Fruit fly (Drosophila melanogaster) whole organism, embryonic: ENCODE results near the gene kirre.

Experiments
- Antp ChIP-seq: fragments of 200-800 bp; sonication (Bioruptor generic); optimal IDR thresholded peaks from 3 replicates; lab custom pipeline; 2016; ENCODE audit warnings: missing biosample characterization, missing genetic modification characterization
- Atf-2 ChIP-seq: fragments of 200-800 bp; sonication (Bioruptor generic); optimal IDR thresholded peaks from 2 replicates; lab custom pipeline; 2016; ENCODE audit warnings: missing biosample characterization, missing genetic modification characterization
- Atf3 ChIP-seq: fragments of 200-800 bp; sonication (Bioruptor generic); optimal IDR thresholded peaks from 3 replicates; lab custom pipeline; 2016; ENCODE audit warnings: missing biosample characterization, missing genetic modification characterization
- Bteb2 ChIP-seq: fragments of 200-800 bp; sonication (Bioruptor generic); optimal IDR thresholded peaks from 2 replicates; lab custom pipeline; 2016; ENCODE audit warnings: missing biosample characterization, missing genetic modification characterization
- CG10209 ChIP-seq: fragments of 200-800 bp; sonication (Bioruptor generic); optimal IDR thresholded peaks from 3 replicates; lab custom pipeline; 2017; ENCODE audit warnings: missing biosample characterization, mild to moderate bottlenecking, missing genetic modification characterization, missing genetic modification reagents
- CG10462 ChIP-seq: fragments of 200-800 bp; sonication (Bioruptor generic); optimal IDR thresholded peaks from 2 replicates; lab custom pipeline; 2016; ENCODE audit warnings: missing biosample characterization, missing genetic modification characterization
- CG12236 ChIP-seq: fragments of 200-800 bp; sonication (Bioruptor generic); optimal IDR thresholded peaks from 2 replicates; lab custom pipeline; 2016; ENCODE audit warnings: missing biosample characterization, missing genetic modification characterization
- CG14860 ChIP-seq: fragments of 200-800 bp; sonication (Bioruptor generic); IDR thresholded peaks from 3 replicates; pipeline ENCODE4 v1.3.6; 2022; ENCODE audit warnings: missing biosample characterization, missing genetic modification characterization; ENCODE audit not compliant: partially characterized antibody
- CG15269 ChIP-seq: fragments of 200-800 bp; sonication (Bioruptor generic); optimal IDR thresholded peaks from 2 replicates; lab custom pipeline; 2018; ENCODE audit warnings: missing biosample characterization, mild to moderate bottlenecking, missing genetic modification characterization, moderate library complexity
- CG16779 ChIP-seq: fragments of 200-800 bp; sonication (Bioruptor generic); IDR thresholded peaks from 2 replicates; pipeline ENCODE4 v1.3.6; 2022; ENCODE audit warnings: missing biosample characterization, missing genetic modification characterization
- CG16813 ChIP-seq: fragments of 200-800 bp; sonication (Bioruptor generic); IDR thresholded peaks from 3 replicates; pipeline ENCODE4 v1.3.6; 2022; ENCODE audit warnings: missing biosample characterization, missing genetic modification characterization; ENCODE audit not compliant: partially characterized antibody
- CG17385 ChIP-seq: fragments of 200-800 bp; sonication (Bioruptor generic); optimal IDR thresholded peaks from 3 replicates; lab custom pipeline; 2018; ENCODE audit warnings: missing biosample characterization, mild to moderate bottlenecking, missing genetic modification characterization
- CG32532 ChIP-seq: fragments of 200-800 bp; sonication (Bioruptor generic); IDR thresholded peaks from 2 replicates; pipeline ENCODE4 v1.3.6; 2022; ENCODE audit warnings: missing biosample characterization, missing genetic modification characterization
- CG42726 ChIP-seq: fragments of 200-800 bp; sonication (Bioruptor generic); IDR thresholded peaks from 2 replicates; pipeline ENCODE4 v1.3.6; 2022; ENCODE audit warnings: missing biosample characterization, missing genetic modification characterization; ENCODE audit not compliant: partially characterized antibody
- CG4617 ChIP-seq: fragments of 200-800 bp; sonication (Bioruptor generic); optimal IDR thresholded peaks from 3 replicates; lab custom pipeline; 2016; ENCODE audit warnings: missing biosample characterization, missing genetic modification characterization, borderline replicate concordance
- CG4820 ChIP-seq: fragments of 200-800 bp; sonication (Bioruptor generic); optimal IDR thresholded peaks from 3 replicates; lab custom pipeline; 2016; ENCODE audit warnings: missing biosample characterization, missing genetic modification characterization
- CG8765 ChIP-seq: fragments of 200-800 bp; sonication (Bioruptor generic); IDR thresholded peaks from 2 replicates; pipeline ENCODE4 v1.3.6; 2022; ENCODE audit warnings: missing biosample characterization, missing genetic modification characterization
- CG8944 ChIP-seq: fragments of 200-800 bp; sonication (Bioruptor generic); optimal IDR thresholded peaks from 3 replicates; lab custom pipeline; 2016; ENCODE audit warnings: missing biosample characterization, missing genetic modification characterization
- CG9876 ChIP-seq: fragments of 200-800 bp; sonication (Bioruptor generic); optimal IDR thresholded peaks from 2 replicates; lab custom pipeline; 2016; ENCODE audit warnings: missing biosample characterization, missing genetic modification characterization
- Ets97D ChIP-seq: fragments of 200-800 bp; sonication (Bioruptor generic); optimal IDR thresholded peaks from 3 replicates; lab custom pipeline; 2016; ENCODE audit warnings: missing biosample characterization, missing genetic modification characterization
- Gug ChIP-seq: fragments of 200-800 bp; sonication (Bioruptor generic); IDR thresholded peaks from 4 replicates; pipeline ENCODE4 v1.3.6; 2022; ENCODE audit warnings: missing biosample characterization, missing genetic modification characterization
- Hr39 ChIP-seq: fragments of >200 bp; optimal IDR thresholded peaks from 2 replicates; lab custom pipeline; 2017
- Lhr ChIP-seq: fragments of 200-800 bp; sonication (Bioruptor generic); optimal IDR thresholded peaks from 3 replicates; lab custom pipeline; 2017; ENCODE audit warnings: mild to moderate bottlenecking, missing biosample characterization, missing genetic modification reagents, missing genetic modification characterization
- Lim3 ChIP-seq: fragments of 200-800 bp; sonication (Bioruptor generic); IDR thresholded peaks from 2 replicates; pipeline ENCODE4 v1.3.6; 2022; ENCODE audit warnings: missing biosample characterization, missing genetic modification characterization
- Optix ChIP-seq: fragments of 200-800 bp; sonication (Bioruptor generic); IDR thresholded peaks from 3 replicates; pipeline ENCODE4 v1.3.6; 2022; ENCODE audit warnings: missing biosample characterization, missing genetic modification characterization
- Rfx ChIP-seq: fragments of 200-800 bp; sonication (Bioruptor generic); IDR thresholded peaks from 2 replicates; pipeline ENCODE4 v1.3.6; 2022; ENCODE audit warnings: missing biosample characterization, missing genetic modification characterization
- ab ChIP-seq: fragments of 200-800 bp; sonication (Bioruptor generic); optimal IDR thresholded peaks from 2 replicates; lab custom pipeline; 2016; ENCODE audit warnings: missing biosample characterization, missing genetic modification characterization
- aop ChIP-seq: fragments of 200-800 bp; sonication (Bioruptor generic); IDR thresholded peaks from 2 replicates; pipeline ENCODE4 v1.3.6; 2022; ENCODE audit warnings: missing biosample characterization, missing genetic modification characterization
- cato ChIP-seq: fragments of 200-800 bp; sonication (Bioruptor generic); optimal IDR thresholded peaks from 2 replicates; lab custom pipeline; 2016; ENCODE audit warnings: missing biosample characterization, missing genetic modification characterization, borderline replicate concordance
- chm ChIP-seq: fragments of 200-800 bp; sonication (Bioruptor generic); IDR thresholded peaks from 2 replicates; pipeline ENCODE4 v1.3.6; 2022; ENCODE audit warnings: missing biosample characterization, missing genetic modification characterization
- dmrt99B ChIP-seq: fragments of 200-800 bp; sonication (Bioruptor generic); optimal IDR thresholded peaks from 2 replicates; lab custom pipeline; 2018; ENCODE audit warnings: missing biosample characterization, mild to moderate bottlenecking, missing genetic modification characterization, moderate library complexity
- ems ChIP-seq: fragments of 200-800 bp; sonication (Bioruptor generic); optimal IDR thresholded peaks from 3 replicates; lab custom pipeline; 2016; ENCODE audit warnings: missing biosample characterization, missing genetic modification characterization
- ewg ChIP-seq: fragments of 200-800 bp; sonication (Bioruptor generic); optimal IDR thresholded peaks from 3 replicates; lab custom pipeline; 2017; ENCODE audit warnings: mild to moderate bottlenecking, missing biosample characterization, missing genetic modification reagents, missing genetic modification characterization
- hth ChIP-seq: fragments of >200 bp; optimal IDR thresholded peaks from 2 replicates; lab custom pipeline; 2017; ENCODE audit warnings: inconsistent platforms
- knrl ChIP-seq: fragments of 200-800 bp; sonication (Bioruptor generic); IDR thresholded peaks from 3 replicates; pipeline ENCODE4 v1.3.6; 2022; ENCODE audit warnings: missing biosample characterization, missing genetic modification characterization; ENCODE audit not compliant: partially characterized antibody
- lmd ChIP-seq: fragments of 200-800 bp; sonication (Bioruptor generic); IDR thresholded peaks from 2 replicates; pipeline ENCODE4 v1.3.6; 2022; ENCODE audit warnings: missing biosample characterization, missing genetic modification characterization
- lov ChIP-seq, 2 experiments: fragments of 200-800 bp in 1 of 2; fragments of >200 bp in 1 of 2; sonication (Bioruptor generic) in 1 of 2; IDR thresholded peaks in 1 of 2; optimal IDR thresholded peaks in 1 of 2; 2 replicates in 1 of 2; 3 replicates in 1 of 2; pipeline versions ENCODE4 v1.3.6 to Lab custom; 2017 to 2022; ENCODE audit warnings: missing biosample characterization in 1 of 2, missing genetic modification characterization in 1 of 2
- maf-S ChIP-seq: fragments of 200-800 bp; sonication (Bioruptor generic); optimal IDR thresholded peaks from 2 replicates; lab custom pipeline; 2016; ENCODE audit warnings: missing biosample characterization, missing genetic modification characterization
- pnt ChIP-seq: fragments of 200-800 bp; sonication (Bioruptor generic); optimal IDR thresholded peaks from 3 replicates; lab custom pipeline; 2016; ENCODE audit warnings: missing biosample characterization, missing genetic modification characterization
- schlank ChIP-seq: fragments of 200-800 bp; sonication (Bioruptor generic); optimal IDR thresholded peaks from 2 replicates; lab custom pipeline; 2018; ENCODE audit warnings: missing biosample characterization, mild to moderate bottlenecking, missing genetic modification characterization
- sna ChIP-seq: fragments of 200-800 bp; sonication (Bioruptor generic); IDR thresholded peaks from 2 replicates; pipeline ENCODE4 v1.3.6; 2022; ENCODE audit warnings: missing biosample characterization, missing genetic modification characterization; ENCODE audit not compliant: partially characterized antibody
- stc ChIP-seq: fragments of 200-800 bp; sonication (Bioruptor generic); IDR thresholded peaks from 2 replicates; pipeline ENCODE4 v1.3.6; 2022; ENCODE audit warnings: missing biosample characterization, missing genetic modification characterization
- tap ChIP-seq: fragments of 200-800 bp; optimal IDR thresholded peaks from 3 replicates; lab custom pipeline; 2019; ENCODE audit warnings: missing biosample characterization, mild to moderate bottlenecking, missing genetic modification characterization, moderate library complexity
- tll ChIP-seq, 2 experiments: fragments of 200-800 bp in 1 of 2; fragments of >200 bp in 1 of 2; sonication (Bioruptor generic) in 1 of 2; optimal IDR thresholded peaks; 2 replicates each; lab custom pipeline; 2017 to 2019; ENCODE audit warnings: missing biosample characterization in 2 of 2, missing genetic modification characterization in 2 of 2, mild to moderate bottlenecking in 1 of 2, moderate library complexity in 1 of 2
- tx ChIP-seq: fragments of 200-800 bp; sonication (Bioruptor generic); optimal IDR thresholded peaks from 2 replicates; lab custom pipeline; 2016; ENCODE audit warnings: missing biosample characterization, missing genetic modification characterization
- vnd ChIP-seq: fragments of 200-800 bp; sonication (Bioruptor generic); IDR thresholded peaks from 3 replicates; pipeline ENCODE4 v1.3.6; 2022; ENCODE audit warnings: missing biosample characterization, missing genetic modification characterization; ENCODE audit not compliant: partially characterized antibody
- z ChIP-seq: fragments of 200-800 bp; sonication (Bioruptor generic); IDR thresholded peaks from 3 replicates; pipeline ENCODE4 v1.3.6; 2022; ENCODE audit warnings: missing biosample characterization, missing genetic modification characterization
- zfh1 ChIP-seq: fragments of 200-800 bp; sonication (Bioruptor generic); IDR thresholded peaks from 3 replicates; pipeline ENCODE4 v1.3.6; 2022; ENCODE audit warnings: missing biosample characterization, missing genetic modification characterization

Gene kirre

DNA sequence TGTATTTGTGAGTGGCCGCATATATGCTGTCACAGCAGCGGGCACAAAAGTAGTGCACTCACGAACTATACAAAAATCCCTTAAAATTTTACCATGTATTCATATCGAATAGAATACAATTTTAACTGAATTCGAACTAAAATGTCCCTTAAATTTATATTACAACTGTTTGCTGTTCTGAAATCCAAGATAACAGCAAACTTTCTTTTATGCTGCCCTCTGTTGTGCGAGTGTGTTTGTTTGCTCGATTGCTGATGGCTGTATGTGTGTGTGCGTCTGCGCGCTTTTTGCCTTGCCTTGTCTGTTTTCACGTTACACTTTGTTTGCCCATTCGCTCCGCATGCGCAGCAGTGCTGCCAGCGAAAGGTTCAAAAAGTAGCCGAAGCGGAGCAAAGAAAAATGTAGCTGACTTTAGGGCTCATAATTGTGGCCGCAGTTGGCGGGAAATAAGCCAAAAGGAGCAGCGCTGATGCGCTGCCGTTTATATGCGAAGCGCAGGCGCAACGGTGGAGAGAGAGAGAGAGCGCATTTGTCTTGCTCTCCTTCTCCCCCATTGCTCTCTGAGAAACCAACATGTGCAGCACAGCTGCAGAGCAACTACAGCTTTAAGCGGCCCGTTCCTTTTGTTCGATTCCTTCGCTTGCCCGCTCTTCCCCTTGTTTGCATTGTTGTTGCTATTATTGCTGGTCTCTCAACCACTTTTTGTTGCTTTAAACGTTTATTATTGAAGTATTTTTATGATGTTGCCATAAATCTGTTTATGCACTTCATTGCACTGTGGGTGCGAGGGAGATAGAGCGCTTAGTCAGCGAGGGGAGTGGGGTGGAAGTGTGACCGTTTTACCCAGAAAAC is 422.4 kb downstream of the kirre start (continued):
- TF ChIP-seq CG12236 (GFP tag; lab: Kevin White, UChicago): peak; percentile 93
- peak; percentile 87 for TF ChIP-seq CG32532
- TF ChIP-seq Gug (GFP tag; lab: Robert Waterston, UW): peak; percentile 84
- TF ChIP-seq Rfx: peak; percentile 80
- peak; percentile 88 for TF ChIP-seq Bteb2 (GFP tag; lab: Kevin White, UChicago)
- peak; percentile 92 for TF ChIP-seq CG15269
- 0 out of 3 replicates have a peak, but pooled peaks have one; percentile 33 for TF ChIP-seq knrl (GFP tag; lab: Robert Waterston, UW)
- TF ChIP-seq tap (tag; lab: Kevin White, UChicago): peak; percentile 92
- TF ChIP-seq ab (GFP tag; lab: Kevin White, UChicago): peak; percentile 79
- peak; percentile 80 for TF ChIP-seq CG9876 (GFP tag; lab: Kevin White, UChicago)
- TF ChIP-seq ems (GFP tag; lab: Kevin White, UChicago): peak; percentile 88
- TF ChIP-seq dmrt99B (tag; lab: Kevin White, UChicago): peak; percentile 95
- peak; percentile 90 for TF ChIP-seq CG10462 (GFP tag; lab: Kevin White, UChicago)
- TF ChIP-seq Atf3 (GFP tag; lab: Kevin White, UChicago): peak; percentile 90
- peak in 1 of 2 experiments; percentile 67 for TF ChIP-seq tll (GFP tag; optimal IDR thresholded peaks at IDR 0.05; lab: Kevin White, UChicago)
- TF ChIP-seq sna (GFP tag; lab: Robert Waterston, UW): peak; percentile 24; the same call in 1 of the 2 replicates
- TF ChIP-seq Optix: peak; percentile 90
- peak; percentile 40 for TF ChIP-seq schlank (tag; lab: Kevin White, UChicago)
- TF ChIP-seq CG16813: no peak
- peak; percentile 93 for TF ChIP-seq lmd (GFP tag; lab: Robert Waterston, UW)
- peak; percentile 76 for TF ChIP-seq CG8765 (GFP tag; lab: Robert Waterston, UW)
- TF ChIP-seq CG4820: peak; percentile 91
- TF ChIP-seq hth (lab: Kevin White, UChicago): no peak
- TF ChIP-seq Lhr: peak; percentile 85
- TF ChIP-seq CG10209 (GFP tag; lab: Kevin White, UChicago): peak; percentile 94
- peak; percentile 60 for TF ChIP-seq CG4617 (GFP tag; lab: Kevin White, UChicago)
- TF ChIP-seq lov (optimal IDR thresholded peaks at IDR 0.05; lab: Kevin White, UChicago): no peak
- peak; percentile 89 for TF ChIP-seq lov (GFP tag; IDR thresholded peaks at IDR 0.05; lab: Robert Waterston, UW)
- peak; percentile 61; the same call in 1 of the 2 replicates for TF ChIP-seq CG16779 (GFP tag; lab: Robert Waterston, UW)
- TF ChIP-seq Hr39 (lab: Kevin White, UChicago): no peak
- TF ChIP-seq pnt (GFP tag; lab: Kevin White, UChicago): peak; percentile 93
- TF ChIP-seq Lim3 (GFP tag; lab: Robert Waterston, UW): peak; percentile 71
- peak; percentile 73 for TF ChIP-seq aop (GFP tag; lab: Robert Waterston, UW)
- TF ChIP-seq CG42726: no peak
- peak; percentile 94 for TF ChIP-seq stc (GFP tag; lab: Robert Waterston, UW)
- TF ChIP-seq ewg (GFP tag; lab: Kevin White, UChicago): peak; percentile 90
- TF ChIP-seq chm: peak; percentile 93
- TF ChIP-seq Atf-2 (GFP tag; lab: Kevin White, UChicago): peak; percentile 93
- TF ChIP-seq z (GFP tag; lab: Robert Waterston, UW): peak; percentile 69
- TF ChIP-seq CG14860: no peak
- peak; percentile 61 for TF ChIP-seq Ets97D (GFP tag; lab: Kevin White, UChicago)
- no peak for TF ChIP-seq vnd (GFP tag; lab: Robert Waterston, UW)
- TF ChIP-seq Antp (GFP tag; lab: Kevin White, UChicago): peak; percentile 90
- peak; percentile 90 for TF ChIP-seq tx (GFP tag; lab: Kevin White, UChicago)
- TF ChIP-seq CG8944: peak; percentile 89
- peak; percentile 90 for TF ChIP-seq maf-S (GFP tag; lab: Kevin White, UChicago)
- TF ChIP-seq cato (GFP tag; lab: Kevin White, UChicago): peak; percentile 73
- peak; percentile 90 for TF ChIP-seq CG17385 (GFP tag; lab: Kevin White, UChicago)
- peak; percentile 96 for TF ChIP-seq zfh1 (GFP tag; lab: Robert Waterston, UW)
